Worm (Caenorhabditis elegans) whole organism, early embryonic: ENCODE measurements around the gene srh-289.

Experiments
- B0310.2 ChIP-seq: sonication (generic microtip); optimal IDR thresholded peaks from 2 replicates; lab custom pipeline; 2016; ENCODE audit warnings: mild to moderate bottlenecking, missing genetic modification characterization, missing compliant biosample characterization
- F13C5.2 ChIP-seq: sonication (generic microtip); optimal IDR thresholded peaks from 2 replicates; lab custom pipeline; 2017; ENCODE audit warnings: mild to moderate bottlenecking, missing genetic modification characterization, inconsistent platforms, missing compliant biosample characterization
- aly-1 ChIP-seq: sonication (generic microtip); optimal IDR thresholded peaks from 2 replicates; lab custom pipeline; 2016; ENCODE audit warnings: missing genetic modification characterization, missing compliant biosample characterization
- ama-1 ChIP-seq: fragments of 150-350 bp; optimal IDR thresholded peaks from 2 replicates; lab custom pipeline; 2014
- ceh-13 ChIP-seq: fragments of 200-800 bp; sonication (Bioruptor generic); optimal IDR thresholded peaks from 2 replicates; lab custom pipeline; 2018; ENCODE audit warnings: mild to moderate bottlenecking, missing genetic modification characterization, missing compliant biosample characterization
- ceh-36 ChIP-seq: sonication (generic microtip); optimal IDR thresholded peaks from 2 replicates; lab custom pipeline; 2016; ENCODE audit warnings: missing genetic modification characterization, inconsistent platforms, missing compliant biosample characterization
- ets-7 ChIP-seq: sonication (generic microtip); optimal IDR thresholded peaks from 2 replicates; lab custom pipeline; 2016; ENCODE audit warnings: missing genotype, missing genetic modification characterization, missing compliant biosample characterization
- flt-1 ChIP-seq: fragments of 200-800 bp; sonication (Bioruptor generic); IDR thresholded peaks from 2 replicates; pipeline ENCODE4 v1.3.6; 2022; ENCODE audit warnings: missing genetic modification characterization, missing compliant biosample characterization
- hmbx-1 ChIP-seq: sonication (generic microtip); optimal IDR thresholded peaks from 2 replicates; lab custom pipeline; 2016; ENCODE audit warnings: mild to moderate bottlenecking, missing genetic modification characterization, missing compliant biosample characterization
- hmg-4 ChIP-seq: fragments of 200-800 bp; sonication (Bioruptor generic); optimal IDR thresholded peaks from 2 replicates; lab custom pipeline; 2018; ENCODE audit warnings: mild to moderate bottlenecking, missing genetic modification characterization, missing compliant biosample characterization
- hnd-1 ChIP-seq: sonication (generic microtip); optimal IDR thresholded peaks from 2 replicates; lab custom pipeline; 2016; ENCODE audit warnings: missing genetic modification characterization, missing compliant biosample characterization
- pes-1 ChIP-seq: fragments of 200-800 bp; sonication (Bioruptor generic); IDR thresholded peaks from 2 replicates; pipeline ENCODE4 v1.3.6; 2022; ENCODE audit warnings: missing genetic modification reagents, missing genetic modification characterization, missing compliant biosample characterization
- scrt-1 ChIP-seq: fragments of 200-800 bp; sonication (Bioruptor generic); IDR thresholded peaks from 2 replicates; pipeline ENCODE4 v1.3.6; 2022; ENCODE audit warnings: missing genetic modification characterization, missing compliant biosample characterization
- sea-1 ChIP-seq: fragments of 200-800 bp; sonication (Bioruptor generic); conservative IDR thresholded peaks from 2 replicates; pipeline ENCODE4 v1.3.6; 2022; ENCODE audit warnings: missing genetic modification characterization, missing compliant biosample characterization
- tbx-11 ChIP-seq: fragments of 200-800 bp; sonication (Bioruptor generic); IDR thresholded peaks from 2 replicates; pipeline ENCODE4 v1.3.6; 2022; ENCODE audit warnings: missing genetic modification characterization, missing compliant biosample characterization
- tbx-37 ChIP-seq: fragments of 200-800 bp; sonication (Bioruptor generic); conservative IDR thresholded peaks from 2 replicates; pipeline ENCODE4 v1.3.6; 2022; ENCODE audit warnings: missing genetic modification reagents, missing genetic modification characterization, missing compliant biosample characterization
- tra-4 ChIP-seq: sonication (generic microtip); optimal IDR thresholded peaks from 2 replicates; lab custom pipeline; 2017; ENCODE audit warnings: missing genetic modification characterization, missing compliant biosample characterization

srh-289 gene

ce11 chrV:17767768-17768167, 26.1 kb downstream of the srh-289 start:
- TF ChIP-seq B0310.2 (no peak), hmbx-1 (tag; lab: Kevin White, UChicago) (no peak), aly-1 (no peak), scrt-1 (GFP tag; lab: Robert Waterston, UW) (no peak), ets-7 (tag; lab: Kevin White, UChicago) (no peak), tra-4 (tag; lab: Kevin White, UChicago) (no peak), pes-1 (GFP tag; lab: Robert Waterston, UW) (no peak), flt-1 (GFP tag; lab: Robert Waterston, UW) (no peak), ama-1 (lab: Kevin White, UChicago) (no peak), tbx-37 (GFP tag; lab: Robert Waterston, UW) (no peak), hmg-4 (no peak), hnd-1 (tag; lab: Kevin White, UChicago) (no peak), ceh-13 (no peak)

ce11 chrV:17767249-17767648, 26.6 kb downstream of the srh-289 start, which contains the start of gene srh-284:
TSS of gene srh-284 (plus strand) at chrV:17767549.
- TF ChIP-seq hmbx-1 (tag; lab: Kevin White, UChicago) (no peak), pes-1 (GFP tag; lab: Robert Waterston, UW) (no peak), flt-1 (GFP tag; lab: Robert Waterston, UW) (no peak), hmg-4 (no peak), ceh-13 (no peak), tra-4 (tag; lab: Kevin White, UChicago) (no peak), tbx-37 (GFP tag; lab: Robert Waterston, UW) (no peak), ets-7 (tag; lab: Kevin White, UChicago) (no peak), F13C5.2 (tag; lab: Kevin White, UChicago) (no peak), aly-1 (no peak), tbx-11 (GFP tag; lab: Robert Waterston, UW) (no peak), scrt-1 (GFP tag; lab: Robert Waterston, UW) (no peak), B0310.2 (no peak), ama-1 (lab: Kevin White, UChicago) (no peak), ceh-36 (tag; lab: Kevin White, UChicago) (no peak), hnd-1 (tag; lab: Kevin White, UChicago) (no peak), sea-1 (GFP tag; lab: Robert Waterston, UW) (no peak)

- TF ChIP-seq hmg-4 (no peak), flt-1 (GFP tag; lab: Robert Waterston, UW) (no peak), B0310.2 (no peak), sea-1 (GFP tag; lab: Robert Waterston, UW) (no peak), hnd-1 (tag; lab: Kevin White, UChicago) (no peak), ceh-13 (no peak), ets-7 (tag; lab: Kevin White, UChicago) (no peak), tbx-11 (GFP tag; lab: Robert Waterston, UW) (no peak), tra-4 (tag; lab: Kevin White, UChicago) (no peak), ceh-36 (tag; lab: Kevin White, UChicago) (no peak), tbx-37 (GFP tag; lab: Robert Waterston, UW) (no peak), hmbx-1 (tag; lab: Kevin White, UChicago) (no peak), pes-1 (GFP tag; lab: Robert Waterston, UW) (no peak), ama-1 (lab: Kevin White, UChicago) (no peak), aly-1 (no peak), scrt-1 (GFP tag; lab: Robert Waterston, UW) (no peak), F13C5.2 (tag; lab: Kevin White, UChicago) (no peak)
Measured at ce11 chrV:17765077-17765476, 28.8 kb downstream of the srh-289 start, which contains the start of the genes C47A10.16 and srh-283. TSS of gene C47A10.16 (minus strand) at chrV:17765177. TSS of gene srh-283 (plus strand) at chrV:17765348.

ce11 chrV:17755592-17755991, 38.3 kb downstream of the srh-289 start, which contains the start of gene pgp-9:
TSS of gene pgp-9 (plus strand) at chrV:17755892.
- TF ChIP-seq tra-4 (tag; lab: Kevin White, UChicago) (no peak), tbx-37 (GFP tag; lab: Robert Waterston, UW) (no peak), sea-1 (GFP tag; lab: Robert Waterston, UW) (no peak), pes-1 (GFP tag; lab: Robert Waterston, UW) (no peak), ama-1 (lab: Kevin White, UChicago) (no peak), ets-7 (tag; lab: Kevin White, UChicago) (no peak), ceh-13 (no peak), F13C5.2 (tag; lab: Kevin White, UChicago) (no peak), hmg-4 (no peak), ceh-36 (tag; lab: Kevin White, UChicago) (no peak), flt-1 (GFP tag; lab: Robert Waterston, UW) (no peak), tbx-11 (GFP tag; lab: Robert Waterston, UW) (no peak)

ce11 chrV:17754999-17755398, 38.9 kb downstream of the srh-289 start:
- no peak for TF ChIP-seq ets-7 (tag; lab: Kevin White, UChicago)
- TF ChIP-seq ama-1 (lab: Kevin White, UChicago) = no peak
- TF ChIP-seq tra-4 (tag; lab: Kevin White, UChicago) = no peak
- TF ChIP-seq hmg-4 = no peak
- no peak for TF ChIP-seq sea-1 (GFP tag; lab: Robert Waterston, UW)
- TF ChIP-seq tbx-37 (GFP tag; lab: Robert Waterston, UW) = no peak
- TF ChIP-seq pes-1 (GFP tag; lab: Robert Waterston, UW) = no peak
- no peak for TF ChIP-seq B0310.2
- no peak for TF ChIP-seq ceh-36 (tag; lab: Kevin White, UChicago)

ce11 chrV:17752340-17752739, 41.5 kb downstream of the srh-289 start:
- TF ChIP-seq hmg-4 (no peak), ets-7 (tag; lab: Kevin White, UChicago) (no peak), scrt-1 (GFP tag; lab: Robert Waterston, UW) (no peak), hmbx-1 (tag; lab: Kevin White, UChicago) (no peak), tra-4 (tag; lab: Kevin White, UChicago) (no peak), flt-1 (GFP tag; lab: Robert Waterston, UW) (no peak), sea-1 (GFP tag; lab: Robert Waterston, UW) (no peak), ama-1 (lab: Kevin White, UChicago) (no peak), ceh-36 (tag; lab: Kevin White, UChicago) (no peak)

ce11 chrV:17749181-17749580, 44.7 kb downstream of the srh-289 start, which contains the start of gene R12G8.1:
TSS of gene R12G8.1 (minus strand) at chrV:17749243.
- TF ChIP-seq aly-1 (no peak), ceh-13 (no peak), tbx-11 (GFP tag; lab: Robert Waterston, UW) (no peak)
